Fruit fly (Drosophila melanogaster) whole organism, embryonic: ENCODE measurements around the gene CG43064.

Experiments used
- CG10274 ChIP-seq: fragments of 200-800 bp; sonication (Bioruptor generic); optimal IDR thresholded peaks from 3 replicates; lab custom pipeline; 2017; ENCODE audit warnings: missing biosample characterization, mild to moderate bottlenecking, missing genetic modification characterization
- CG6689 ChIP-seq: fragments of 200-800 bp; sonication (Bioruptor generic); IDR thresholded peaks from 2 replicates; pipeline ENCODE4 v1.3.6; 2022; ENCODE audit warnings: missing biosample characterization, missing genetic modification characterization
- Poxn ChIP-seq: fragments of 200-800 bp; sonication (Bioruptor generic); IDR thresholded peaks from 2 replicates; pipeline ENCODE4 v1.3.6; 2022; ENCODE audit warnings: missing biosample characterization, missing genetic modification characterization
- Xrp1 ChIP-seq: fragments of 200-800 bp; sonication (Bioruptor generic); IDR thresholded peaks from 2 replicates; pipeline ENCODE4 v1.3.6; 2022; ENCODE audit warnings: missing biosample characterization, missing genetic modification characterization
- zen2 ChIP-seq: fragments of 200-800 bp; sonication (Bioruptor generic); IDR thresholded peaks from 3 replicates; pipeline ENCODE4 v1.3.6; 2022; ENCODE audit warnings: missing biosample characterization, missing genetic modification characterization; ENCODE audit not compliant: partially characterized antibody

dm6 chr3L:11878815-11879214 is 42.3 kb upstream of the CG43064 start, which contains the start of gene Sprn:
- TF ChIP-seq CG10274: no peak
- no peak for TF ChIP-seq Poxn (GFP tag; lab: Robert Waterston, UW)
- TF ChIP-seq CG6689 (GFP tag; lab: Robert Waterston, UW): no peak
- TF ChIP-seq Xrp1 (GFP tag; lab: Robert Waterston, UW): no peak
- TF ChIP-seq zen2: no peak
